Fruit fly (Drosophila melanogaster) whole organism, wandering third instar larva: Measurements from ENCODE around the gene CG6839.

ENCODE experiments used
- GATAd ChIP-seq: sonication (Bioruptor generic); optimal IDR thresholded peaks from 2 replicates; lab custom pipeline; 2016; ENCODE audit warnings: missing biosample characterization, missing genetic modification characterization
- Hnf4 ChIP-seq: fragments of 200-800 bp; sonication (Bioruptor generic); optimal IDR thresholded peaks from 2 replicates; lab custom pipeline; 2016; ENCODE audit warnings: missing biosample characterization, mild to moderate bottlenecking, missing genetic modification characterization
- Myc ChIP-seq: fragments of >200 bp; optimal IDR thresholded peaks from 2 replicates; lab custom pipeline; 2017
- N ChIP-seq: fragments of >200 bp; optimal IDR thresholded peaks from 2 replicates; lab custom pipeline; 2018; ENCODE audit warnings: missing biosample characterization, missing external identifiers, missing genetic modification characterization
- br ChIP-seq: fragments of 200-800 bp; sonication (Bioruptor generic); optimal IDR thresholded peaks from 2 replicates; lab custom pipeline; 2016; ENCODE audit warnings: missing biosample characterization, missing genetic modification characterization
- brk ChIP-seq: fragments of 200-800 bp; sonication (Bioruptor generic); optimal IDR thresholded peaks from 2 replicates; lab custom pipeline; 2016; ENCODE audit warnings: missing biosample characterization, mild to moderate bottlenecking, missing genetic modification characterization
- dl ChIP-seq, 2 experiments: fragments of 175-275, 200-275 bp in 1 of 2; fragments of 200-275 bp in 1 of 2; sonication (Bioruptor generic); optimal IDR thresholded peaks; lab custom pipeline; 2018; ENCODE audit warnings: mild to moderate bottlenecking in 2 of 2, missing biosample characterization in 2 of 2, missing genetic modification characterization in 2 of 2, moderate library complexity in 2 of 2; ENCODE audit not compliant: partially characterized antibody in 2 of 2, insufficient read depth in 1 of 2
- fru ChIP-seq: fragments of 200-800 bp; sonication (Bioruptor generic); optimal IDR thresholded peaks from 3 replicates; lab custom pipeline; 2016; ENCODE audit warnings: missing biosample characterization, mild to moderate bottlenecking, missing genetic modification characterization
- pan ChIP-seq: fragments of >200 bp; optimal IDR thresholded peaks from 2 replicates; lab custom pipeline; 2017
- rgr ChIP-seq: fragments of 200-800 bp; sonication (Bioruptor generic); optimal IDR thresholded peaks from 3 replicates; lab custom pipeline; 2016; ENCODE audit warnings: missing biosample characterization, mild to moderate bottlenecking, missing genetic modification characterization
- sv ChIP-seq: fragments of 200-800 bp; sonication (Bioruptor generic); optimal IDR thresholded peaks from 3 replicates; lab custom pipeline; 2016; ENCODE audit warnings: missing biosample characterization, missing genetic modification characterization
- usp ChIP-seq: fragments of >200 bp; optimal IDR thresholded peaks from 2 replicates; lab custom pipeline; 2017; ENCODE audit warnings: missing biosample characterization, missing genetic modification characterization
- woc ChIP-seq: sonication (Bioruptor generic); optimal IDR thresholded peaks from 2 replicates; lab custom pipeline; 2016; ENCODE audit warnings: missing biosample characterization, mild to moderate bottlenecking, missing genetic modification characterization

Gene CG6839

dm6 chr3L:18952399-18952798, 35.0 kb downstream of the CG6839 start:
- TF ChIP-seq dl (GFP tag; optimal IDR thresholded peaks at IDR 0.05; lab: Kevin White, UChicago; ENCODE audit: insufficient read depth in 1 of 2, partially characterized antibody in 2 of 2) (peak in 1 of 2 experiments; percentile 26), Hnf4 (no peak), woc (peak; percentile 37), brk (no peak), rgr (no peak), fru (GFP tag; lab: Kevin White, UChicago) (peak; percentile 56)

dm6 chr3L:18957032-18957431, 39.7 kb downstream of the CG6839 start:
- TF ChIP-seq pan (lab: Kevin White, UChicago) (peak; percentile 3), GATAd (no peak), usp (no peak), Myc (lab: Kevin White, UChicago) (peak; percentile 66), sv (GFP tag; lab: Kevin White, UChicago) (no peak), br (no peak), N (peak; percentile 79)

- TF ChIP-seq dl (GFP tag; optimal IDR thresholded peaks at IDR 0.05; lab: Kevin White, UChicago; ENCODE audit: insufficient read depth in 1 of 2, partially characterized antibody in 2 of 2), result no peak
- peak; percentile 3 for TF ChIP-seq Myc (lab: Kevin White, UChicago)
Measured at dm6 chr3L:18968193-18968969, 51.0 kb downstream of the CG6839 start.
